Fruit fly (Drosophila melanogaster): Measurements from ENCODE around the gene CG3987.

CG3987 gene

dm6 chr3R:15114465-15115228 is 25.1 kb upstream of the CG3987 start (continued):
- TF ChIP-seq pum (GFP tag; optimal IDR thresholded peaks at IDR 0.05): peak; percentile 15
- no peak for TF ChIP-seq al (GFP tag; IDR thresholded peaks at IDR 0.05)
- peak; percentile 29 for TF ChIP-seq Camta (GFP tag; optimal IDR thresholded peaks at IDR 0.05)
- TF ChIP-seq CG14014 (GFP tag; IDR thresholded peaks at IDR 0.05): no peak
- TF ChIP-seq sc (optimal IDR thresholded peaks at IDR 0.05): no peak
- TF ChIP-seq sc (GFP tag; optimal IDR thresholded peaks at IDR 0.05): peak; percentile 11
- TF ChIP-seq hb (GFP tag; IDR thresholded peaks at IDR 0.05; ENCODE audit: partially characterized antibody): no peak
- peak; percentile 44 for TF ChIP-seq Ssrp (tag; optimal IDR thresholded peaks at IDR 0.05)
- peak; percentile 5 for TF ChIP-seq tap (tag; optimal IDR thresholded peaks at IDR 0.05)
- no peak for TF ChIP-seq tio (GFP tag; optimal IDR thresholded peaks at IDR 0.05)
- TF ChIP-seq CG18262 (tag; optimal IDR thresholded peaks at IDR 0.05): peak; percentile 76
- TF ChIP-seq CG17328 (GFP tag; IDR thresholded peaks at IDR 0.05): no peak
- TF ChIP-seq CG8924 (tag; optimal IDR thresholded peaks at IDR 0.05): peak; percentile 45
- peak in 1 of 2 experiments; percentile 60 for TF ChIP-seq Hr51 (GFP tag; optimal IDR thresholded peaks at IDR 0.05)
- TF ChIP-seq CG4854 (GFP tag; optimal IDR thresholded peaks at IDR 0.05): no peak
- no peak for TF ChIP-seq seq (GFP tag; IDR thresholded peaks at IDR 0.05)
- no peak for TF ChIP-seq CG10431 (GFP tag; optimal IDR thresholded peaks at IDR 0.05)
- TF ChIP-seq sug (tag; optimal IDR thresholded peaks at IDR 0.05): no peak
- peak; percentile 60 for TF ChIP-seq Sox102F (GFP tag; optimal IDR thresholded peaks at IDR 0.05)
- TF ChIP-seq Myb (GFP tag; optimal IDR thresholded peaks at IDR 0.05): no peak
- TF ChIP-seq gsb-n (tag; optimal IDR thresholded peaks at IDR 0.05): peak; percentile 9
- TF ChIP-seq sim (GFP tag; IDR thresholded peaks at IDR 0.05): 0 out of 2 replicates have a peak, but pooled peaks have one; percentile 3
- TF ChIP-seq CG15479 (GFP tag; optimal IDR thresholded peaks at IDR 0.05): no peak
- TF ChIP-seq hkb (optimal IDR thresholded peaks at IDR 0.05): no peak
- 0 out of 2 replicates have a peak, but pooled peaks have one; percentile 14 for TF ChIP-seq hkb (GFP tag; IDR thresholded peaks at IDR 0.05)
- peak; percentile 40 for TF ChIP-seq CG9437 (GFP tag; optimal IDR thresholded peaks at IDR 0.05)
- TF ChIP-seq CG43689 (GFP tag; IDR thresholded peaks at IDR 0.05): no peak
- TF ChIP-seq Mrtf (GFP tag; IDR thresholded peaks at IDR 0.05): no peak
- TF ChIP-seq CG8388 (GFP tag; optimal IDR thresholded peaks at IDR 0.05): peak; percentile 49
- no peak for TF ChIP-seq CG6765 (GFP tag; optimal IDR thresholded peaks at IDR 0.05)
- TF ChIP-seq CG2199 (GFP tag; IDR thresholded peaks at IDR 0.05): peak; percentile 50; the same call in 1 of the 3 replicates
- peak; percentile 31 for TF ChIP-seq CG6654 (GFP tag; optimal IDR thresholded peaks at IDR 0.05)
- peak; percentile 76; the same call in 2 of the 3 replicates for TF ChIP-seq CG17361 (GFP tag; IDR thresholded peaks at IDR 0.05)
- TF ChIP-seq CoRest (tag; optimal IDR thresholded peaks at IDR 0.05): peak; percentile 50
- peak; percentile 30 for TF ChIP-seq grau (tag; optimal IDR thresholded peaks at IDR 0.05)
- no peak for TF ChIP-seq HLH54F (GFP tag; optimal IDR thresholded peaks at IDR 0.05)
- TF ChIP-seq oc (tag; optimal IDR thresholded peaks at IDR 0.05): no peak
- no peak for TF ChIP-seq HHEX (GFP tag; optimal IDR thresholded peaks at IDR 0.05)
- TF ChIP-seq dmrt11E (tag; optimal IDR thresholded peaks at IDR 0.05): no peak
- TF ChIP-seq Bdp1 (GFP tag; optimal IDR thresholded peaks at IDR 0.05): no peak
- peak; percentile 41 for TF ChIP-seq CG17359 (tag; optimal IDR thresholded peaks at IDR 0.05)
- TF ChIP-seq lab (GFP tag; optimal IDR thresholded peaks at IDR 0.05): peak; percentile 19
- peak; percentile 45 for TF ChIP-seq CG4424 (GFP tag; optimal IDR thresholded peaks at IDR 0.05)
- TF ChIP-seq CG9876 (GFP tag; optimal IDR thresholded peaks at IDR 0.05): no peak
- TF ChIP-seq chn (GFP tag; optimal IDR thresholded peaks at IDR 0.05): no peak
- no peak for TF ChIP-seq klu (GFP tag; IDR thresholded peaks at IDR 0.05)
- TF ChIP-seq Asciz (GFP tag; optimal IDR thresholded peaks at IDR 0.05): peak; percentile 79
- no peak for TF ChIP-seq kay (GFP tag; optimal IDR thresholded peaks at IDR 0.05)
- no peak for TF ChIP-seq bab2 (GFP tag; optimal IDR thresholded peaks at IDR 0.05)
- TF ChIP-seq Oli (tag; optimal IDR thresholded peaks at IDR 0.05): peak; percentile 53

All from whole organism, embryonic.